Worm (Caenorhabditis elegans) whole organism, L2 larva: Measurements from ENCODE around the gene mbk-1.

Experiments
- blmp-1 ChIP-seq: sonication (generic microtip); optimal IDR thresholded peaks from 2 replicates; lab custom pipeline; 2017; ENCODE audit warnings: missing genetic modification characterization, mild to moderate bottlenecking, missing compliant biosample characterization, antibody characterized with exemption, moderate library complexity; ENCODE audit not compliant: insufficient read depth
- lin-11 ChIP-seq: fragments of 150-350 bp; sonication (generic microtip); optimal IDR thresholded peaks from 2 replicates; lab custom pipeline; 2014; ENCODE audit warnings: missing biosample characterization, missing genetic modification characterization, inconsistent platforms, mixed read lengths
- lin-39 ChIP-seq: fragments of 150-350 bp; optimal IDR thresholded peaks from 2 replicates; lab custom pipeline; 2014; ENCODE audit warnings: missing biosample characterization, missing genetic modification reagents, missing genetic modification characterization
- zag-1 ChIP-seq: fragments of 150-350 bp; optimal IDR thresholded peaks from 2 replicates; lab custom pipeline; 2014; ENCODE audit warnings: missing biosample characterization, missing genetic modification characterization

ce11 chrX:14813398-14813797 is 10.9 kb downstream of the mbk-1 start:
- no peak for TF ChIP-seq lin-11
- no peak for TF ChIP-seq lin-39
- peak; percentile 48 for TF ChIP-seq blmp-1
- TF ChIP-seq zag-1 (tag; lab: Kevin White, UChicago) = peak; percentile 11
